Worm (Caenorhabditis elegans): ENCODE measurements around the gene vglu-2.

DNA sequence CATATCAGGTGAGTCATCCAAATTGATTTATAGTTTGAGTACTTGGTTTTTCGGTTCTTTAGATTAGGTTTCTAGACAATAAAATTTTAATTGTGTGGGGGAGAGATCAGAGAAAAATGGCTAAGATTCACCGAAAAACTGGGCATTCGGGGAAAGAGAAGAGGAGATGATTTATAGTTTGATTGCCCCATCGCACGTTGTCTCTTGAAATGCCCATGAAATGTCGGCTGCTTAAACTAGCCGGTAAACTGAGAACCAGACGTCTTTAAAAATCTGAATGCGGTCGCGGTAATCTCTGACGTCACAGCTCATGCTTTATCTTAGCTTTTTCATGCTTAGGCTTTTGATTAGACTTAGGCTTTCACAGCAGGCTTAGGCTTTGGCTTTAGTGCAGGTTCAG lies 2.0 kb downstream of the vglu-2 start:
- TF ChIP-seq pqm-1 (tag; optimal IDR thresholded peaks at IDR 0.05) (no peak), saeg-2 (GFP tag; IDR thresholded peaks at IDR 0.05) (no peak), Y105C5A.15 (GFP tag; IDR thresholded peaks at IDR 0.05) (no peak), dve-1 (tag; optimal IDR thresholded peaks at IDR 0.05; ENCODE audit: insufficient read depth) (no peak), snpc-4 (tag; optimal IDR thresholded peaks at IDR 0.05) (no peak), lin-39 (tag; optimal IDR thresholded peaks at IDR 0.05) (no peak), fos-1 (tag; optimal IDR thresholded peaks at IDR 0.05) (no peak), snpc-1.2 (GFP tag; IDR thresholded peaks at IDR 0.05) (no peak), lin-13 (GFP tag; optimal IDR thresholded peaks at IDR 0.05) (no peak)

All from whole organism, L4 larva.